Fruit fly (Drosophila melanogaster): ENCODE measurements around the gene CG42813.
A peak's percentile ranks its signal among the peaks of the same experiment; 100 is the strongest.

DNA sequence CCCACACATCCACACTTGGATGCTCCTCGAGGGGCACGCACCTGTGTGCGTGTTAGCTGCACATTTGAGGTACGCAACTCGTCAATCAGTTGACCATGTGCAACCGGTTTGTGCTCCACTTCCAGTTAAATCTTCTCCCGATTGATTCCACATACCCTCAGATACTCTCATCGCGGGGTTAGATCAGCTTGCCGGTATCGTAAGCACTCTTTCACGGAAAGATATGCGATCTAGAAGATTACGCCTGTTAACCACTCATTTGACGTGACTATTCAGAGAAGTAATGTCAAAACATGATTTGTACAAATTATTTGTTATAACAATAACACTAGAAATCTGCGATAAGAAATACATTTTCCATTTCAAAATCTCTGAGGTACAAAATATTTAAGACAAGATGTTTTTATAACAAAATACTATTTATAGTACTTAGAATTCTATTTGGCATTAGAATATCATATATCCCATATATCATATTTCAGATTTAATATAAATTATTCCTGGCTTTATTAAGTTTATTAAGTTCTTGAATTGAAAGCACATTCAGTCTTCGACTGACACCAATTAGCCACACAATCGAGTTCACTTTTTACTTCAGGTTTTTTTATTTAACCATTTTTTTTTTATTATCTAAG, 7.4 kb downstream of the CG42813 start:
- TF ChIP-seq her (GFP tag; optimal IDR thresholded peaks at IDR 0.05) (no peak), NC2α (GFP tag; optimal IDR thresholded peaks at IDR 0.05) (no peak), D19A (tag; optimal IDR thresholded peaks at IDR 0.05) (peak; percentile 35), Ada2b (GFP tag; IDR thresholded peaks at IDR 0.05) (no peak), sob (GFP tag; IDR thresholded peaks at IDR 0.05) (no peak)
